Worm (Caenorhabditis elegans): ENCODE data around the gene F44D12.6.

DNA sequence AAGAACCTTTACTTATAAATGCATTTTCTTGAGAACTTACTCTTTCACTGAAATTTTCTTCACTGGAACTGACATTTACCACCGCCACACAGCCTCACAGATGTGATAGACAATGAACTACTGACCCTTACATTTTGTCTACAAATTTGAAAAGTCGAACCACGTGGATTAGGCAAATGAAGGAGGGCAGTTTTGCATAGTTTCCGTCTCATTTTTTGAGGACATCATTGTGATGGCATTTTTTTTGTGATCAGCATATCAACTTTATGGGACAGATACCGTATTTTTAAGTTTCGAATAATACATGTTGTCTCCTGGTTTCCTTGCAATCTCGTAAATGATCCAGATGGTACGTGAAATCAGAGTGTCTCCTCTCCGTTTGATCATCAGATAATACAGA is 39.4 kb downstream of the F44D12.6 start, which contains the start of gene W01B6.3:
- TF ChIP-seq tbx-37 (GFP tag; conservative IDR thresholded peaks at IDR 0.05), result no peak
- no peak for TF ChIP-seq ceh-13 (GFP tag; optimal IDR thresholded peaks at IDR 0.05)
- no peak for TF ChIP-seq B0310.2 (tag; optimal IDR thresholded peaks at IDR 0.05)
- no peak for TF ChIP-seq ama-1 (optimal IDR thresholded peaks at IDR 0.05)
- TF ChIP-seq scrt-1 (GFP tag; IDR thresholded peaks at IDR 0.05), result no peak
- TF ChIP-seq hmg-4 (GFP tag; optimal IDR thresholded peaks at IDR 0.05), result no peak
- TF ChIP-seq F13C5.2 (tag; optimal IDR thresholded peaks at IDR 0.05), result no peak
- TF ChIP-seq tbx-11 (GFP tag; IDR thresholded peaks at IDR 0.05), result no peak
- no peak for TF ChIP-seq flt-1 (GFP tag; IDR thresholded peaks at IDR 0.05)
- TF ChIP-seq hmbx-1 (tag; optimal IDR thresholded peaks at IDR 0.05), result no peak
- no peak for TF ChIP-seq ceh-36 (tag; optimal IDR thresholded peaks at IDR 0.05)
- TF ChIP-seq ets-7 (tag; optimal IDR thresholded peaks at IDR 0.05), result no peak
- no peak for TF ChIP-seq pes-1 (GFP tag; IDR thresholded peaks at IDR 0.05)
